Worm (Caenorhabditis elegans): Measurements from ENCODE around the gene C47G2.3.
A peak's percentile ranks its signal among the peaks of the same experiment; 100 is the strongest.

Gene C47G2.3

DNA sequence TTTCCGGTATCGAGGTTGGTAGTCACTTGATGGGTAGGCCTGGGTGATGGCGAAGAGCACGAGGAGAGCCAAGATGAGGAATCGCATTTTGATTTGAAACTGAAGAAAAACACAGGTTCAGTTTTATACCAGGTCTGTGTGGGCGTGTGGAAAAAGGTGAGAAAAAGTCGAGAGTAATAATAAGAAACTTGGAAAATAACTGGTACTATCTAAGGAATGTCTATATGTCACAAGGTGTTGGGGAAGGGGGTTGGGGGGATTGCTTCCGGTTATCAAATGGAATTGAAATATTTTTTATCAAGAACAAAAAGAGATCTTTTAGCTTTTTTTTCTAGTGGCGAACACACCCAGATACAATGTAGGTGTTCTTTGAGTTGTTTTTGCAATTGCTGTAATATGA is 29.6 kb upstream of the C47G2.3 start, which contains the start of gene nlp-51 (continued):
- no peak for TF ChIP-seq nfya-1 (tag; optimal IDR thresholded peaks at IDR 0.05; ENCODE audit: borderline replicate concordance, insufficient read depth)

DNA sequence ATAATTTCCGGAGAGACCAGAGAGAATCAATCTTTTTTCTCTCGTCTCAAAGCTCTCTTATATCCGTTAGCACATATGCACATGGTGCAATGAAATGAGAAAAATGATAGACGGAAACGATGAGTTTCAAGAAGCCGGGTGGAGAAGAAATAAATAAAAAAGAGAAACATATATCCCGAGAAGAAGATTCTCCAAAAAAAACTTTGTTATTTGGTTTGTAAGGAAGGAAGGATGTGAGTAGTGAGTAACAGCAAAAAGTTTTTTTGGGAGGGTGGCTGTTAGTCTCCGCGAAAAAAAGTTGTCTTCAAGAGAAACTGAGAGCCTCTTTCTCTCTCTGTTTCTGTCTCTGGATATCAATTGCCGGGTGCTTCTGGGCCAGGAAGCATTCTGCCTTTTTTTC is 26.7 kb upstream of the C47G2.3 start:
- no peak for TF ChIP-seq hlh-12 (tag; optimal IDR thresholded peaks at IDR 0.05)
- no peak for TF ChIP-seq ztf-28 (GFP tag; IDR thresholded peaks at IDR 0.05)
- no peak for TF ChIP-seq madf-10 (tag; optimal IDR thresholded peaks at IDR 0.05)

- TF ChIP-seq ceh-100 (GFP tag; IDR thresholded peaks at IDR 0.05): no peak
- no peak for TF ChIP-seq T26A5.8 (tag; optimal IDR thresholded peaks at IDR 0.05)
- TF ChIP-seq nhr-90 (tag; optimal IDR thresholded peaks at IDR 0.05): no peak
- no peak for TF ChIP-seq attf-3 (GFP tag; conservative IDR thresholded peaks at IDR 0.05)
- no peak for TF ChIP-seq F37B4.10 (GFP tag; IDR thresholded peaks at IDR 0.05)
- no peak for TF ChIP-seq Y79H2A.3 (GFP tag; conservative IDR thresholded peaks at IDR 0.05)
- no peak for TF ChIP-seq mel-28 (tag; optimal IDR thresholded peaks at IDR 0.05; ENCODE audit: borderline replicate concordance)
Measured at ce11 chrII:11314165-11314564, 24.2 kb upstream of the C47G2.3 start, which contains the start of gene T24F1.4. Gene T24F1.4 (minus strand): TSS chrII:11314265.

DNA sequence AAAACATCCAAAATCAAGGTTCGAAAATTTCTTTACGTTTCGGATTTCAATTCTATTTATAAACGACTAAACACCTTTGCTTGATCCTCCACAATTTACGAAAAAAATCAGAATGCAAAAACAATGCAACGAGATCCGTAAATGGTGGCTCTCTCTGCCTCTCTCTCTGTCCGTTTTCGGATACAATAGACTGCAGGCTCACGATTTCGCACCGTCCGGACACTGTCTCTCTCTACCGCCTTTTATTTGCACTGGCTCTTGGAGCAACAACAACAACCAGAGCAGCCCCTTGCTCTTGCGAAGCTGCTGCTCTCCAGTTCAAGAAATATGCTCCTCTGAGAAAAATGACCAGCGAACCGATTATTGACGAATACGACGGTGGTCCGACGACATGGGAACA is 22.3 kb upstream of the C47G2.3 start, which contains the start of gene T24F1.7:
T24F1.7 (plus strand) TSS at position 301 of the 400 bp plus-strand sequence.
- TF ChIP-seq Y53G8AR.9 (GFP tag; conservative IDR thresholded peaks at IDR 0.05): no peak
- no peak for TF ChIP-seq pbrm-1 (GFP tag; IDR thresholded peaks at IDR 0.05)
- TF ChIP-seq F55B11.4 (tag; optimal IDR thresholded peaks at IDR 0.05; ENCODE audit: borderline replicate concordance, insufficient read depth): no peak
- TF ChIP-seq rec-8 (tag; optimal IDR thresholded peaks at IDR 0.05): no peak
- TF ChIP-seq him-1 (tag; optimal IDR thresholded peaks at IDR 0.05): no peak
- TF ChIP-seq F10E7.11 (tag; optimal IDR thresholded peaks at IDR 0.05): no peak

ce11 chrII:11307953-11308352 is 18.0 kb upstream of the C47G2.3 start:
- TF ChIP-seq sptf-2 (GFP tag; optimal IDR thresholded peaks at IDR 0.05): no peak
- TF ChIP-seq unc-130 (GFP tag; optimal IDR thresholded peaks at IDR 0.05): no peak
- no peak for TF ChIP-seq K11D2.4 (GFP tag; IDR thresholded peaks at IDR 0.05)
- TF ChIP-seq sdz-38 (tag; optimal IDR thresholded peaks at IDR 0.05): no peak

ce11 chrII:11307332-11307731 is 17.4 kb upstream of the C47G2.3 start:
- no peak for TF ChIP-seq sdz-38 (tag; optimal IDR thresholded peaks at IDR 0.05)
- TF ChIP-seq F52B5.7 (tag; optimal IDR thresholded peaks at IDR 0.05): no peak

ce11 chrII:11305627-11306449 is 15.9 kb upstream of the C47G2.3 start, which contains the start of gene rsf-1:
Gene rsf-1 (plus strand): TSS chrII:11306399.
- TF ChIP-seq Y53F4B.3 (GFP tag; IDR thresholded peaks at IDR 0.05) (no peak), akir-1 (GFP tag; optimal IDR thresholded peaks at IDR 0.05) (no peak), Y56A3A.18 (GFP tag; IDR thresholded peaks at IDR 0.05) (no peak), nhr-179 (tag; optimal IDR thresholded peaks at IDR 0.05) (no peak), ceh-100 (GFP tag; IDR thresholded peaks at IDR 0.05) (no peak), rec-8 (tag; optimal IDR thresholded peaks at IDR 0.05) (no peak), let-607 (tag; optimal IDR thresholded peaks at IDR 0.05) (no peak), nhr-80 (tag; optimal IDR thresholded peaks at IDR 0.05) (no peak), madf-3 (GFP tag; IDR thresholded peaks at IDR 0.05) (no peak), aptf-3 (GFP tag; IDR thresholded peaks at IDR 0.05) (no peak), die-1 (tag; optimal IDR thresholded peaks at IDR 0.05) (no peak), dpl-1 (GFP tag; optimal IDR thresholded peaks at IDR 0.05) (no peak), ceh-27 (GFP tag; optimal IDR thresholded peaks at IDR 0.05) (no peak), ztf-22 (GFP tag; optimal IDR thresholded peaks at IDR 0.05) (no peak), ztf-6 (GFP tag; IDR thresholded peaks at IDR 0.05) (no peak), nfyb-1 (GFP tag; IDR thresholded peaks at IDR 0.05) (peak; percentile 24; the same call in 1 of the 2 replicates), ztf-25 (GFP tag; IDR thresholded peaks at IDR 0.05) (no peak), F39B2.1 (GFP tag; IDR thresholded peaks at IDR 0.05) (no peak)

Measured in whole organism, young adult.